Fruit fly (Drosophila melanogaster) whole organism, embryonic: ENCODE data around the gene Oatp33Eb.

ENCODE experiments used
- Awh ChIP-seq: fragments of 200-800 bp; sonication (Bioruptor generic); IDR thresholded peaks from 2 replicates; pipeline ENCODE4, ENCODE4 v1.3.6; 2022; ENCODE audit warnings: missing biosample characterization, missing genetic modification characterization
- BtbVII ChIP-seq: fragments of 200-800 bp; sonication (Bioruptor generic); optimal IDR thresholded peaks from 3 replicates; lab custom pipeline; 2017; ENCODE audit warnings: missing biosample characterization, mild to moderate bottlenecking, missing genetic modification characterization
- CG10147 ChIP-seq: fragments of 200-800 bp; sonication (Bioruptor generic); optimal IDR thresholded peaks from 2 replicates; lab custom pipeline; 2019; ENCODE audit warnings: missing biosample characterization, mild to moderate bottlenecking, missing genetic modification characterization, moderate library complexity
- CG12659 ChIP-seq: fragments of 200-800 bp; sonication (Bioruptor generic); optimal IDR thresholded peaks from 3 replicates; lab custom pipeline; 2017; ENCODE audit warnings: mild to moderate bottlenecking, missing biosample characterization, missing genetic modification reagents, missing genetic modification characterization
- CG16779 ChIP-seq: fragments of 200-800 bp; sonication (Bioruptor generic); IDR thresholded peaks from 2 replicates; pipeline ENCODE4 v1.3.6; 2022; ENCODE audit warnings: missing biosample characterization, missing genetic modification characterization
- CG17385 ChIP-seq: fragments of 200-800 bp; sonication (Bioruptor generic); optimal IDR thresholded peaks from 3 replicates; lab custom pipeline; 2018; ENCODE audit warnings: missing biosample characterization, mild to moderate bottlenecking, missing genetic modification characterization
- CG17612 ChIP-seq: fragments of 200-800 bp; sonication (Bioruptor generic); IDR thresholded peaks from 2 replicates; pipeline ENCODE4 v1.3.6; 2022; ENCODE audit warnings: missing biosample characterization, missing genetic modification characterization
- CG18476 ChIP-seq: fragments of 200-800 bp; sonication (Bioruptor generic); optimal IDR thresholded peaks from 2 replicates; lab custom pipeline; 2016; ENCODE audit warnings: missing biosample characterization, mild to moderate bottlenecking, missing genetic modification characterization
- CG18619 ChIP-seq: fragments of 200-800 bp; sonication (Bioruptor generic); optimal IDR thresholded peaks from 3 replicates; lab custom pipeline; 2017; ENCODE audit warnings: missing biosample characterization, mild to moderate bottlenecking, missing genetic modification characterization
- CG2129 ChIP-seq: fragments of 200-800 bp; sonication (Bioruptor generic); IDR thresholded peaks from 2 replicates; pipeline ENCODE4 v1.3.6; 2022; ENCODE audit warnings: missing biosample characterization, missing genetic modification characterization; ENCODE audit not compliant: partially characterized antibody
- CG2875 ChIP-seq: fragments of 200-800 bp; sonication (Bioruptor generic); optimal IDR thresholded peaks from 2 replicates; lab custom pipeline; 2017; ENCODE audit warnings: missing biosample characterization, mild to moderate bottlenecking, missing genetic modification characterization, missing genetic modification reagents
- CG34376 ChIP-seq: fragments of 200-800 bp; sonication (Bioruptor generic); optimal IDR thresholded peaks from 2 replicates; lab custom pipeline; 2018; ENCODE audit warnings: missing biosample characterization, mild to moderate bottlenecking, missing genetic modification characterization
- CG4360 ChIP-seq: fragments of 200-800 bp; sonication (Bioruptor generic); IDR thresholded peaks from 2 replicates; pipeline ENCODE4 v1.3.6; 2022; ENCODE audit warnings: missing biosample characterization, missing genetic modification characterization
- CG7372 ChIP-seq: fragments of 200-800 bp; sonication (Bioruptor generic); IDR thresholded peaks from 2 replicates; pipeline ENCODE4 v1.3.6; 2022; ENCODE audit warnings: missing biosample characterization, missing genetic modification characterization
- CG8388 ChIP-seq: fragments of 200-800 bp; sonication (Bioruptor generic); optimal IDR thresholded peaks from 2 replicates; lab custom pipeline; 2019; ENCODE audit warnings: missing biosample characterization, mild to moderate bottlenecking, missing genetic modification characterization, moderate library complexity
- CG8765 ChIP-seq: fragments of 200-800 bp; sonication (Bioruptor generic); IDR thresholded peaks from 2 replicates; pipeline ENCODE4 v1.3.6; 2022; ENCODE audit warnings: missing biosample characterization, missing genetic modification characterization
- CG9817 ChIP-seq: fragments of 200-800 bp; sonication (Bioruptor generic); optimal IDR thresholded peaks from 2 replicates; lab custom pipeline; 2018; ENCODE audit warnings: missing biosample characterization, mild to moderate bottlenecking, missing genetic modification characterization, moderate library complexity
- Dip2 ChIP-seq: fragments of 200-800 bp; sonication (Bioruptor generic); IDR thresholded peaks from 2 replicates; pipeline ENCODE4 v1.3.6; 2022; ENCODE audit warnings: missing biosample characterization, missing genetic modification characterization
- Dip3 ChIP-seq: fragments of 200-800 bp; sonication (Bioruptor generic); optimal IDR thresholded peaks from 3 replicates; lab custom pipeline; 2016; ENCODE audit warnings: missing biosample characterization, missing genetic modification characterization
- E2f1 ChIP-seq: fragments of 200-800 bp; sonication (Bioruptor generic); IDR thresholded peaks from 2 replicates; pipeline ENCODE4 v1.3.6; 2022; ENCODE audit warnings: missing biosample characterization, missing genetic modification characterization
- ERR ChIP-seq: fragments of 200-800 bp; sonication (Bioruptor generic); optimal IDR thresholded peaks from 2 replicates; lab custom pipeline; 2016; ENCODE audit warnings: missing biosample characterization, missing genetic modification characterization
- Hey ChIP-seq: fragments of 200-800 bp; sonication (Bioruptor generic); optimal IDR thresholded peaks from 3 replicates; lab custom pipeline; 2018; ENCODE audit warnings: missing biosample characterization, mild to moderate bottlenecking, missing genetic modification characterization
- Hr51 ChIP-seq, 2 experiments: fragments of 200-800 bp; sonication (Bioruptor generic); optimal IDR thresholded peaks; 2 replicates in 1 of 2; 3 replicates in 1 of 2; lab custom pipeline; 2016 to 2018; ENCODE audit warnings: missing biosample characterization in 2 of 2, missing genetic modification characterization in 2 of 2, mild to moderate bottlenecking in 1 of 2, moderate library complexity in 1 of 2
- Lim3 ChIP-seq: fragments of 200-800 bp; sonication (Bioruptor generic); IDR thresholded peaks from 2 replicates; pipeline ENCODE4 v1.3.6; 2022; ENCODE audit warnings: missing biosample characterization, missing genetic modification characterization
- Mad ChIP-seq: fragments of 200-800 bp; sonication (Bioruptor generic); optimal IDR thresholded peaks from 2 replicates; lab custom pipeline; 2016; ENCODE audit warnings: missing biosample characterization, missing genetic modification characterization
- Neu2 ChIP-seq: fragments of 200-800 bp; sonication (Bioruptor generic); optimal IDR thresholded peaks from 3 replicates; lab custom pipeline; 2016; ENCODE audit warnings: missing biosample characterization, missing genetic modification characterization, borderline replicate concordance
- Ptx1 ChIP-seq: fragments of 200-800 bp; sonication (Bioruptor generic); IDR thresholded peaks from 2 replicates; pipeline ENCODE4 v1.3.6; 2022; ENCODE audit warnings: missing biosample characterization, missing genetic modification characterization
- Rfx ChIP-seq: fragments of 200-800 bp; sonication (Bioruptor generic); IDR thresholded peaks from 2 replicates; pipeline ENCODE4 v1.3.6; 2022; ENCODE audit warnings: missing biosample characterization, missing genetic modification characterization
- Sox100B ChIP-seq: fragments of 200-800 bp; sonication (Bioruptor generic); optimal IDR thresholded peaks from 3 replicates; lab custom pipeline; 2018; ENCODE audit warnings: missing biosample characterization, mild to moderate bottlenecking, missing genetic modification characterization
- Sry-δ ChIP-seq: fragments of 200-800 bp; sonication (Bioruptor generic); optimal IDR thresholded peaks from 2 replicates; lab custom pipeline; 2016; ENCODE audit warnings: missing biosample characterization, missing genetic modification characterization
- Tbp ChIP-seq: fragments of >200 bp; optimal IDR thresholded peaks from 2 replicates; lab custom pipeline; 2018; ENCODE audit warnings: missing biosample characterization, missing genetic modification characterization
- ara ChIP-seq: fragments of 200-800 bp; sonication (Bioruptor generic); IDR thresholded peaks from 2 replicates; pipeline ENCODE4 v1.3.6; 2022; ENCODE audit warnings: missing biosample characterization, missing genetic modification characterization
- danr ChIP-seq: fragments of 200-800 bp; sonication (Bioruptor generic); IDR thresholded peaks from 2 replicates; pipeline ENCODE4 v1.3.6; 2022; ENCODE audit warnings: missing biosample characterization, missing genetic modification characterization
- disco-r ChIP-seq: fragments of 200-800 bp; sonication (Bioruptor generic); optimal IDR thresholded peaks from 2 replicates; lab custom pipeline; 2016; ENCODE audit warnings: missing biosample characterization, missing genetic modification characterization
- esg ChIP-seq: fragments of 200-800 bp; sonication (Bioruptor generic); conservative IDR thresholded peaks from 2 replicates; pipeline ENCODE4 v1.3.6; 2022; ENCODE audit warnings: missing biosample characterization, missing genetic modification characterization
- eve ChIP-seq, 2 experiments: fragments of >200 bp; optimal IDR thresholded peaks; 2 replicates each; lab custom pipeline; 2017; ENCODE audit warnings: missing biosample characterization in 2 of 2, missing genetic modification characterization in 2 of 2
- fd96Cb ChIP-seq: fragments of 200-800 bp; sonication (Bioruptor generic); optimal IDR thresholded peaks from 2 replicates; lab custom pipeline; 2018; ENCODE audit warnings: missing biosample characterization, mild to moderate bottlenecking, missing genetic modification characterization, moderate library complexity
- fru ChIP-seq: fragments of >200 bp; optimal IDR thresholded peaks from 2 replicates; lab custom pipeline; 2017
- fu2 ChIP-seq: fragments of 200-800 bp; sonication (Bioruptor generic); optimal IDR thresholded peaks from 2 replicates; lab custom pipeline; 2016; ENCODE audit warnings: missing biosample characterization, missing genetic modification characterization
- her ChIP-seq: fragments of 200-800 bp; sonication (Bioruptor generic); optimal IDR thresholded peaks from 2 replicates; lab custom pipeline; 2016; ENCODE audit warnings: missing biosample characterization, missing genetic modification characterization
- hth ChIP-seq: fragments of >200 bp; optimal IDR thresholded peaks from 2 replicates; lab custom pipeline; 2017; ENCODE audit warnings: inconsistent platforms
- lab ChIP-seq: fragments of 200-800 bp; sonication (Bioruptor generic); optimal IDR thresholded peaks from 3 replicates; lab custom pipeline; 2017; ENCODE audit warnings: missing biosample characterization, missing genetic modification characterization, mild to moderate bottlenecking, moderate library complexity, missing genetic modification reagents
- lmd ChIP-seq: fragments of 200-800 bp; sonication (Bioruptor generic); IDR thresholded peaks from 2 replicates; pipeline ENCODE4 v1.3.6; 2022; ENCODE audit warnings: missing biosample characterization, missing genetic modification characterization
- org-1 ChIP-seq: fragments of 200-800 bp; sonication (Bioruptor generic); optimal IDR thresholded peaks from 2 replicates; lab custom pipeline; 2017; ENCODE audit warnings: missing biosample characterization, missing genetic modification characterization
- peb ChIP-seq: fragments of 200-800 bp; sonication (Bioruptor generic); IDR thresholded peaks from 2 replicates; pipeline ENCODE4 v1.3.6; 2022; ENCODE audit warnings: missing biosample characterization, missing genetic modification characterization
- scrt ChIP-seq: fragments of 200-800 bp; sonication (Bioruptor generic); optimal IDR thresholded peaks from 2 replicates; lab custom pipeline; 2018; ENCODE audit warnings: missing biosample characterization, mild to moderate bottlenecking, missing genetic modification characterization, moderate library complexity
- sima ChIP-seq: fragments of 200-800 bp; sonication (Bioruptor generic); optimal IDR thresholded peaks from 2 replicates; lab custom pipeline; 2016; ENCODE audit warnings: missing biosample characterization, missing genetic modification characterization
- sisA ChIP-seq: fragments of 200-800 bp; sonication (Bioruptor generic); IDR thresholded peaks from 2 replicates; pipeline ENCODE4 v1.3.6; 2022; ENCODE audit warnings: missing biosample characterization, missing genetic modification characterization
- stwl ChIP-seq: fragments of 200-800 bp; sonication (Bioruptor generic); optimal IDR thresholded peaks from 3 replicates; lab custom pipeline; 2018; ENCODE audit warnings: missing biosample characterization, mild to moderate bottlenecking, missing genetic modification characterization, moderate library complexity
- tio ChIP-seq: fragments of 200-800 bp; sonication (Bioruptor generic); optimal IDR thresholded peaks from 2 replicates; lab custom pipeline; 2017; ENCODE audit warnings: missing biosample characterization, missing genetic modification characterization, inconsistent platforms

The Oatp33Eb gene

dm6 chr2L:12433712-12434534, 14.4 kb upstream of the Oatp33Eb start, which contains the start of gene eRF3 (continued):
- TF ChIP-seq scrt (GFP tag; lab: Kevin White, UChicago): peak; percentile 14
- TF ChIP-seq CG10147: peak; percentile 63
- peak; percentile 26 for TF ChIP-seq CG2875 (GFP tag; lab: Kevin White, UChicago)
- TF ChIP-seq CG12659 (GFP tag; lab: Kevin White, UChicago): peak; percentile 72
- 0 out of 2 replicates have a peak, but pooled peaks have one; percentile 16 for TF ChIP-seq CG16779 (GFP tag; lab: Robert Waterston, UW)
- peak; percentile 47 for TF ChIP-seq BtbVII (GFP tag; lab: Kevin White, UChicago)
- TF ChIP-seq Hr51 (GFP tag; optimal IDR thresholded peaks at IDR 0.05; lab: Kevin White, UChicago): peak in 1 of 2 experiments; percentile 88
- TF ChIP-seq Neu2 (GFP tag; lab: Kevin White, UChicago): no peak
- peak; percentile 63 for TF ChIP-seq CG18619 (GFP tag; lab: Kevin White, UChicago)
- no peak for TF ChIP-seq disco-r (GFP tag; lab: Kevin White, UChicago)
- TF ChIP-seq danr (GFP tag; lab: Robert Waterston, UW): peak; percentile 65
- TF ChIP-seq Dip2 (GFP tag; lab: Robert Waterston, UW): no peak
- TF ChIP-seq CG9817 (tag; lab: Kevin White, UChicago): peak; percentile 81
- no peak for TF ChIP-seq CG34376
- no peak for TF ChIP-seq CG4360 (GFP tag; lab: Robert Waterston, UW)
- peak; percentile 56 for TF ChIP-seq CG17385
- TF ChIP-seq hth (lab: Kevin White, UChicago): no peak
- TF ChIP-seq Rfx (GFP tag; lab: Robert Waterston, UW): peak; percentile 81
- TF ChIP-seq CG18476 (GFP tag; lab: Kevin White, UChicago): peak; percentile 41
- no peak for TF ChIP-seq sima (GFP tag; lab: Kevin White, UChicago)
- TF ChIP-seq CG7372: peak; percentile 54; the same call in 1 of the 2 replicates
- TF ChIP-seq Ptx1 (GFP tag; lab: Robert Waterston, UW): peak; percentile 87
- TF ChIP-seq Hey (tag; lab: Kevin White, UChicago): no peak
- peak; percentile 79 for TF ChIP-seq esg (GFP tag; lab: Robert Waterston, UW)
- TF ChIP-seq ara (GFP tag; lab: Robert Waterston, UW): peak; percentile 39; the same call in 1 of the 2 replicates
- peak; percentile 51 for TF ChIP-seq CG8765
- peak; percentile 80 for TF ChIP-seq E2f1 (GFP tag; lab: Robert Waterston, UW)
- TF ChIP-seq Mad (GFP tag; lab: Kevin White, UChicago): peak; percentile 5
- TF ChIP-seq fru (lab: Kevin White, UChicago): no peak
- TF ChIP-seq stwl (tag; lab: Kevin White, UChicago): peak; percentile 12
- TF ChIP-seq peb (GFP tag; lab: Robert Waterston, UW): no peak
- TF ChIP-seq lab (GFP tag; lab: Kevin White, UChicago): peak; percentile 64
- 0 out of 2 replicates have a peak, but pooled peaks have one; percentile 13 for TF ChIP-seq CG17612 (GFP tag; lab: Robert Waterston, UW)
- no peak for TF ChIP-seq eve (GFP tag; optimal IDR thresholded peaks at IDR 0.05; lab: Kevin White, UChicago)
- no peak for TF ChIP-seq Lim3 (GFP tag; lab: Robert Waterston, UW)
- peak; percentile 76 for TF ChIP-seq Sry-δ (GFP tag; lab: Kevin White, UChicago)
- TF ChIP-seq fu2: peak; percentile 5
- peak; percentile 80 for TF ChIP-seq tio
- peak; percentile 78 for TF ChIP-seq lmd (GFP tag; lab: Robert Waterston, UW)
- TF ChIP-seq CG8388: peak; percentile 69
- no peak for TF ChIP-seq her (GFP tag; lab: Kevin White, UChicago)
- peak; percentile 71 for TF ChIP-seq fd96Cb (tag; lab: Kevin White, UChicago)
- no peak for TF ChIP-seq Tbp (GFP tag; lab: Kevin White, UChicago)
- peak; percentile 88 for TF ChIP-seq Sox100B (GFP tag; lab: Kevin White, UChicago)
- TF ChIP-seq CG2129: peak; percentile 22; the same call in 1 of the 2 replicates
- no peak for TF ChIP-seq org-1 (GFP tag; lab: Kevin White, UChicago)
- TF ChIP-seq sisA (GFP tag; lab: Robert Waterston, UW): peak; percentile 77
- no peak; the same call in 1 of the 2 replicates for TF ChIP-seq Awh (GFP tag; lab: Robert Waterston, UW)
- no peak for TF ChIP-seq ERR (GFP tag; lab: Kevin White, UChicago)
- TF ChIP-seq Dip3 (GFP tag; lab: Kevin White, UChicago): no peak
